Worm (Caenorhabditis elegans) whole organism, mixed stage, embryonic: ENCODE measurements around the gene rfip-2.

Source experiments
- M03D4.4 ChIP-seq: sonication (generic microtip); optimal IDR thresholded peaks from 2 replicates; lab custom pipeline; 2017; ENCODE audit warnings: mild to moderate bottlenecking, missing genetic modification characterization, missing compliant biosample characterization
- bed-3 ChIP-seq: fragments of 200-800 bp; sonication (Bioruptor generic); optimal IDR thresholded peaks from 3 replicates; lab custom pipeline; 2018; ENCODE audit warnings: mild to moderate bottlenecking, missing genetic modification characterization, moderate library complexity, missing compliant biosample characterization
- elt-1 ChIP-seq: sonication (generic microtip); optimal IDR thresholded peaks from 2 replicates; lab custom pipeline; 2017; ENCODE audit warnings: missing genetic modification characterization, mild to moderate bottlenecking, missing compliant biosample characterization, antibody characterized with exemption, moderate library complexity, borderline replicate concordance; ENCODE audit not compliant: insufficient read depth
- lin-13 ChIP-seq: fragments of 150-350 bp; optimal IDR thresholded peaks from 2 replicates; lab custom pipeline; 2014; ENCODE audit warnings: missing biosample characterization, missing genetic modification characterization
- nhr-237 ChIP-seq: fragments of 150-350 bp; optimal IDR thresholded peaks from 2 replicates; lab custom pipeline; 2014; ENCODE audit warnings: missing biosample characterization, missing genetic modification characterization
- nhr-76 ChIP-seq: sonication (generic microtip); optimal IDR thresholded peaks from 2 replicates; lab custom pipeline; 2017; ENCODE audit warnings: missing biosample characterization, missing genetic modification characterization
- pha-4 ChIP-seq: fragments of 150-350 bp; optimal IDR thresholded peaks from 2 replicates; lab custom pipeline; 2018; ENCODE audit warnings: missing biosample characterization, missing genetic modification reagents, missing genetic modification characterization
- snpc-4 ChIP-seq: fragments of 150-350 bp; optimal IDR thresholded peaks from 2 replicates; lab custom pipeline; 2014; ENCODE audit warnings: missing biosample characterization, missing genetic modification characterization
- sptf-1 ChIP-seq: sonication (generic microtip); optimal IDR thresholded peaks from 2 replicates; lab custom pipeline; 2017; ENCODE audit warnings: mild to moderate bottlenecking, missing genetic modification characterization, moderate library complexity, missing compliant biosample characterization
- unc-39 ChIP-seq: fragments of 150-350 bp; optimal IDR thresholded peaks from 2 replicates; lab custom pipeline; 2014; ENCODE audit warnings: missing biosample characterization, missing genetic modification characterization

DNA sequence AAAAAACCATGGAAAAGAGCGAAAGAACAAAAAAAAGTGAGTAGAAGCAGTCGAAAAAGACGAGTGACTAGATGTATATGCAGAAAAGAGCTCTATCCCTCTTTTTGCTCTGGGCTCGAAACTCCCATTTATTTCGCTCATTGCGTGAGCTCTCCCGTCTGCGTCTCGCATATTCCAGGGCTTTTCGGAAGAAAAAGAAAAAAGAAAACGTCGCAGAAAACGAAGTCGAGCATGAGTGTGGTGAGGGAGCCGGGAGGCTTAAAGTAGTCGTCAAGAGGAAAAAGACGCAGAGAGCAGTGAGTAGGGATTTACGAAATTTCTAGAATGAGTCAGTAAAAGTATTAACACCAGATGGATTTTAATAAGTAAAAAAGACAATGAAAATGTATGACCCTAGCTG lies 36.2 kb downstream of the rfip-2 start:
- TF ChIP-seq lin-13 (tag; lab: Kevin White, UChicago) (no peak), M03D4.4 (tag; lab: Kevin White, UChicago) (no peak), snpc-4 (tag; lab: Kevin White, UChicago) (no peak), pha-4 (tag; lab: Kevin White, UChicago) (no peak), unc-39 (tag; lab: Kevin White, UChicago) (no peak), elt-1 (no peak), sptf-1 (tag; lab: Kevin White, UChicago) (no peak), nhr-237 (no peak), bed-3 (GFP tag; lab: Kevin White, UChicago) (no peak), nhr-76 (tag; lab: Kevin White, UChicago) (no peak)
